Worm (Caenorhabditis elegans) whole organism, L3 larva: ENCODE data around the gene F22B8.3.
A peak's percentile ranks its signal among the peaks of the same experiment; 100 is the strongest.

Source experiments
- R02D3.7 ChIP-seq: fragments of 150-350 bp; optimal IDR thresholded peaks from 2 replicates; lab custom pipeline; 2014; ENCODE audit warnings: missing biosample characterization, missing genetic modification characterization
- ZK546.5 ChIP-seq: sonication (generic microtip); optimal IDR thresholded peaks from 2 replicates; lab custom pipeline; 2017; ENCODE audit warnings: missing biosample characterization, missing genetic modification characterization
- aly-2 ChIP-seq: fragments of 150-350 bp; optimal IDR thresholded peaks from 2 replicates; lab custom pipeline; 2014; ENCODE audit warnings: missing biosample characterization, missing genetic modification characterization
- ceh-16 ChIP-seq: sonication (generic microtip); optimal IDR thresholded peaks from 2 replicates; lab custom pipeline; 2017; ENCODE audit warnings: missing biosample characterization, missing genetic modification characterization
- ceh-28 ChIP-seq: fragments of 150-350 bp; optimal IDR thresholded peaks from 2 replicates; lab custom pipeline; 2014; ENCODE audit warnings: missing biosample characterization, missing genetic modification reagents, missing genetic modification characterization
- daf-12 ChIP-seq: fragments of 150-350 bp; optimal IDR thresholded peaks from 2 replicates; lab custom pipeline; 2014; ENCODE audit warnings: missing biosample characterization, missing genetic modification reagents, missing genetic modification characterization
- egl-27 ChIP-seq: sonication (generic microtip); optimal IDR thresholded peaks from 4 replicates; lab custom pipeline; 2017; ENCODE audit warnings: missing biosample characterization, missing genetic modification reagents, missing genetic modification characterization
- elt-1 ChIP-seq: fragments of 150-350 bp; optimal IDR thresholded peaks from 2 replicates; lab custom pipeline; 2014; ENCODE audit warnings: missing biosample characterization, missing genetic modification characterization
- elt-2 ChIP-seq: sonication (generic microtip); optimal IDR thresholded peaks from 2 replicates; lab custom pipeline; 2016; ENCODE audit warnings: missing genetic modification reagents, mild to moderate bottlenecking, missing genetic modification characterization, missing compliant biosample characterization
- eor-1 ChIP-seq, 2 experiments: fragments of 150-350 bp; optimal IDR thresholded peaks; 2 replicates each; lab custom pipeline; 2014 to 2018; ENCODE audit warnings: missing biosample characterization in 2 of 2, missing genetic modification characterization in 2 of 2
- fkh-2 ChIP-seq: fragments of 150-350 bp; optimal IDR thresholded peaks from 2 replicates; lab custom pipeline; 2014; ENCODE audit warnings: missing biosample characterization, missing genetic modification reagents, missing genetic modification characterization
- fos-1 ChIP-seq: fragments of 150-350 bp; optimal IDR thresholded peaks from 2 replicates; lab custom pipeline; 2014; ENCODE audit warnings: missing biosample characterization, missing genetic modification characterization
- hmg-11 ChIP-seq: sonication (generic microtip); optimal IDR thresholded peaks from 2 replicates; lab custom pipeline; 2016; ENCODE audit warnings: missing genetic modification characterization, missing compliant biosample characterization
- jun-1 ChIP-seq: fragments of 150-350 bp; optimal IDR thresholded peaks from 2 replicates; lab custom pipeline; 2014; ENCODE audit warnings: missing biosample characterization, missing genetic modification reagents, missing genetic modification characterization
- lin-15B ChIP-seq: fragments of 150-350 bp; optimal IDR thresholded peaks from 2 replicates; lab custom pipeline; 2014; ENCODE audit warnings: missing biosample characterization, missing genetic modification characterization
- lin-39 ChIP-seq: fragments of 150-350 bp; optimal IDR thresholded peaks from 2 replicates; lab custom pipeline; 2018; ENCODE audit warnings: missing biosample characterization, missing genetic modification reagents, missing genetic modification characterization
- lsy-12 ChIP-seq: sonication (generic microtip); optimal IDR thresholded peaks from 2 replicates; lab custom pipeline; 2016; ENCODE audit warnings: mild to moderate bottlenecking, missing genetic modification characterization, missing compliant biosample characterization
- mml-1 ChIP-seq: fragments of 150-350 bp; sonication (generic microtip); optimal IDR thresholded peaks from 3 replicates; lab custom pipeline; 2014; ENCODE audit warnings: missing biosample characterization, missing genetic modification characterization
- nfya-1 ChIP-seq: sonication (generic microtip); optimal IDR thresholded peaks from 2 replicates; lab custom pipeline; 2017; ENCODE audit warnings: missing genetic modification characterization, mild to moderate bottlenecking, missing compliant biosample characterization, antibody characterized with exemption, moderate library complexity; ENCODE audit not compliant: insufficient read depth
- nhr-11 ChIP-seq: fragments of 150-350 bp; optimal IDR thresholded peaks from 2 replicates; lab custom pipeline; 2014; ENCODE audit warnings: missing biosample characterization, missing genetic modification characterization
- nhr-237 ChIP-seq: fragments of 150-350 bp; optimal IDR thresholded peaks from 2 replicates; lab custom pipeline; 2014; ENCODE audit warnings: missing biosample characterization, missing genetic modification characterization
- nhr-28 ChIP-seq: fragments of 150-350 bp; optimal IDR thresholded peaks from 2 replicates; lab custom pipeline; 2014; ENCODE audit warnings: missing biosample characterization, missing genetic modification characterization
- nhr-43 ChIP-seq: sonication (generic microtip); optimal IDR thresholded peaks from 2 replicates; lab custom pipeline; 2016; ENCODE audit warnings: mild to moderate bottlenecking, missing genetic modification characterization, missing compliant biosample characterization; ENCODE audit not compliant: poor library complexity, severe bottlenecking
- nhr-67 ChIP-seq: fragments of 150-350 bp; optimal IDR thresholded peaks from 2 replicates; lab custom pipeline; 2014; ENCODE audit warnings: missing biosample characterization, missing genetic modification characterization
- nhr-76 ChIP-seq: fragments of 150-350 bp; sonication (generic microtip); optimal IDR thresholded peaks from 5 replicates; lab custom pipeline; 2014; ENCODE audit warnings: missing biosample characterization, missing genetic modification characterization
- pha-4 ChIP-seq: fragments of 150-350 bp; optimal IDR thresholded peaks from 2 replicates; lab custom pipeline; 2014; ENCODE audit warnings: missing biosample characterization, missing genetic modification reagents, missing genetic modification characterization
- pqm-1 ChIP-seq: fragments of 150-350 bp; optimal IDR thresholded peaks from 2 replicates; lab custom pipeline; 2017; ENCODE audit warnings: missing biosample characterization, missing genetic modification characterization, inconsistent platforms
- sea-2 ChIP-seq: fragments of 150-350 bp; sonication (generic microtip); optimal IDR thresholded peaks from 4 replicates; lab custom pipeline; 2014; ENCODE audit warnings: missing biosample characterization, missing genetic modification reagents, missing genetic modification characterization
- skn-1 ChIP-seq: fragments of 150-350 bp; optimal IDR thresholded peaks from 2 replicates; lab custom pipeline; 2014; ENCODE audit warnings: missing biosample characterization, missing genetic modification characterization
- snpc-4 ChIP-seq: fragments of 150-350 bp; optimal IDR thresholded peaks from 2 replicates; lab custom pipeline; 2014; ENCODE audit warnings: missing biosample characterization, missing genetic modification characterization
- tbx-2 ChIP-seq: sonication (generic microtip); optimal IDR thresholded peaks from 2 replicates; lab custom pipeline; 2016; ENCODE audit warnings: mild to moderate bottlenecking, missing genetic modification characterization, missing compliant biosample characterization
- unc-39 ChIP-seq: sonication (generic microtip); optimal IDR thresholded peaks from 4 replicates; lab custom pipeline; 2017; ENCODE audit warnings: missing biosample characterization, missing genetic modification characterization
- unc-62 ChIP-seq: fragments of 150-350 bp; sonication (generic microtip); optimal IDR thresholded peaks from 4 replicates; lab custom pipeline; 2014; ENCODE audit warnings: missing biosample characterization, missing genetic modification reagents, missing genetic modification characterization
- zag-1 ChIP-seq: fragments of 150-350 bp; optimal IDR thresholded peaks from 2 replicates; lab custom pipeline; 2014; ENCODE audit warnings: missing biosample characterization, missing genetic modification characterization
- ztf-11 ChIP-seq: fragments of 150-350 bp; optimal IDR thresholded peaks from 2 replicates; lab custom pipeline; 2014; ENCODE audit warnings: missing biosample characterization, missing genetic modification characterization
- ztf-4 ChIP-seq: fragments of 150-350 bp; optimal IDR thresholded peaks from 2 replicates; lab custom pipeline; 2014; ENCODE audit warnings: missing biosample characterization, missing genetic modification characterization

F22B8.3 gene

ce11 chrV:16062788-16063187 lies 28.0 kb upstream of the F22B8.3 start, which contains the start of gene F14H3.14:
F14H3.14 (minus strand) TSS chrV:16062888.
- TF ChIP-seq snpc-4 (tag; lab: Kevin White, UChicago) (no peak), ztf-4 (tag; lab: Kevin White, UChicago) (no peak), nhr-76 (no peak), pqm-1 (tag; lab: Kevin White, UChicago) (no peak), lin-15B (tag; lab: Kevin White, UChicago) (no peak), ZK546.5 (tag; lab: Kevin White, UChicago) (no peak), lin-39 (no peak), skn-1 (tag; lab: Kevin White, UChicago) (no peak), tbx-2 (tag; lab: Kevin White, UChicago) (no peak), ceh-28 (tag; lab: Kevin White, UChicago) (no peak), unc-62 (no peak), jun-1 (tag; lab: Kevin White, UChicago) (no peak), egl-27 (tag; lab: Kevin White, UChicago) (no peak), fos-1 (tag; lab: Kevin White, UChicago) (no peak), unc-39 (tag; lab: Kevin White, UChicago) (no peak)

ce11 chrV:16068938-16069337 lies 21.8 kb upstream of the F22B8.3 start, which contains the start of gene cyp-35D1:
cyp-35D1 (plus strand) TSS chrV:16069238.
- TF ChIP-seq aly-2 (tag; lab: Kevin White, UChicago) (no peak), ztf-11 (tag; lab: Kevin White, UChicago) (no peak), mml-1 (tag; lab: Kevin White, UChicago) (no peak), nhr-43 (tag; lab: Kevin White, UChicago) (no peak), lin-39 (no peak), nhr-11 (no peak), fos-1 (tag; lab: Kevin White, UChicago) (no peak), ceh-16 (no peak), nfya-1 (no peak), egl-27 (tag; lab: Kevin White, UChicago) (no peak), elt-2 (tag; lab: Kevin White, UChicago) (no peak), hmg-11 (no peak), R02D3.7 (tag; lab: Kevin White, UChicago) (no peak)

- TF ChIP-seq lin-39 (no peak), elt-2 (tag; lab: Kevin White, UChicago) (peak; percentile 55), zag-1 (no peak), pqm-1 (tag; lab: Kevin White, UChicago) (peak; percentile 38)
Measured at ce11 chrV:16071167-16071566, 19.6 kb upstream of the F22B8.3 start, which contains the start of gene nhr-176. nhr-176 (plus strand) TSS chrV:16071325.

- no peak for TF ChIP-seq elt-1 (tag; lab: Kevin White, UChicago)
- TF ChIP-seq, all 47 proteins: peak for 0
Measured at ce11 chrV:16073856-16074255, 16.9 kb upstream of the F22B8.3 start, which contains the start of gene srj-10. srj-10 (minus strand) TSS chrV:16073956.

- TF ChIP-seq tbx-2 (tag; lab: Kevin White, UChicago) (no peak), elt-2 (tag; lab: Kevin White, UChicago) (peak; percentile 79), unc-62 (no peak), pqm-1 (tag; lab: Kevin White, UChicago) (peak; percentile 47)
- TF ChIP-seq, all 47 proteins: peak for 2
Measured at ce11 chrV:16075250-16075709, 15.5 kb upstream of the F22B8.3 start, which contains the start of the genes F14H3.12 and srj-29. F14H3.12 (minus strand) TSS chrV:16075323. srj-29 (plus strand) TSS chrV:16075659.

- TF ChIP-seq nhr-67 (no peak), pqm-1 (tag; lab: Kevin White, UChicago) (peak; percentile 74), elt-2 (tag; lab: Kevin White, UChicago) (peak; percentile 84), nhr-11 (no peak), nhr-237 (no peak)
Measured at ce11 chrV:16080039-16080438, 10.7 kb upstream of the F22B8.3 start.

- TF ChIP-seq ceh-28 (tag; lab: Kevin White, UChicago), result no peak
- no peak for TF ChIP-seq fos-1 (tag; lab: Kevin White, UChicago)
- TF ChIP-seq lsy-12, result no peak
- TF ChIP-seq nhr-28, result no peak
- no peak for TF ChIP-seq snpc-4 (tag; lab: Kevin White, UChicago)
- no peak for TF ChIP-seq mml-1 (tag; lab: Kevin White, UChicago)
- TF ChIP-seq sea-2 (GFP tag; lab: Kevin White, UChicago), result no peak
- TF ChIP-seq skn-1 (tag; lab: Kevin White, UChicago), result no peak
- TF ChIP-seq elt-2 (tag; lab: Kevin White, UChicago), result peak; percentile 18
- no peak for TF ChIP-seq zag-1
- TF ChIP-seq pqm-1 (tag; lab: Kevin White, UChicago), result peak; percentile 68
- TF ChIP-seq nhr-43 (tag; lab: Kevin White, UChicago), result no peak
- no peak for TF ChIP-seq nhr-11
- no peak for TF ChIP-seq fkh-2 (tag; lab: Kevin White, UChicago)
- no peak for TF ChIP-seq ZK546.5 (tag; lab: Kevin White, UChicago)
- TF ChIP-seq eor-1 (tag; optimal IDR thresholded peaks at IDR 0.05; lab: Kevin White, UChicago), result no peak
- peak; percentile 44 for TF ChIP-seq pha-4 (tag; lab: Kevin White, UChicago)
- TF ChIP-seq daf-12 (tag; lab: Kevin White, UChicago), result no peak
- TF ChIP-seq ztf-4 (tag; lab: Kevin White, UChicago), result no peak
- TF ChIP-seq nhr-237, result no peak
- TF ChIP-seq nhr-67, result no peak
- no peak for TF ChIP-seq elt-1 (tag; lab: Kevin White, UChicago)
Measured at ce11 chrV:16080678-16081077, 10.1 kb upstream of the F22B8.3 start.
